Worm (Caenorhabditis elegans) whole organism, L2 larva: ENCODE measurements around the gene nhr-117.
A peak's percentile ranks its signal among the peaks of the same experiment; 100 is the strongest.

ENCODE experiments used
- C34F6.9 ChIP-seq: fragments of 150-350 bp; optimal IDR thresholded peaks from 2 replicates; lab custom pipeline; 2014; ENCODE audit warnings: missing biosample characterization, missing genetic modification characterization
- F13H6.1 ChIP-seq: sonication (generic microtip); optimal IDR thresholded peaks from 2 replicates; lab custom pipeline; 2016; ENCODE audit warnings: missing genetic modification characterization, missing compliant biosample characterization
- R02D3.7 ChIP-seq: fragments of 150-350 bp; optimal IDR thresholded peaks from 2 replicates; lab custom pipeline; 2014; ENCODE audit warnings: missing biosample characterization, missing genetic modification characterization
- ZK546.5 ChIP-seq: sonication (generic microtip); optimal IDR thresholded peaks from 2 replicates; lab custom pipeline; 2017; ENCODE audit warnings: missing biosample characterization, missing genetic modification characterization
- alr-1 ChIP-seq: fragments of 150-350 bp; optimal IDR thresholded peaks from 2 replicates; lab custom pipeline; 2014; ENCODE audit warnings: missing biosample characterization, missing genetic modification characterization
- aly-2 ChIP-seq: fragments of 150-350 bp; optimal IDR thresholded peaks from 2 replicates; lab custom pipeline; 2014; ENCODE audit warnings: missing biosample characterization, missing genetic modification characterization
- ceh-16 ChIP-seq: fragments of 150-350 bp; optimal IDR thresholded peaks from 2 replicates; lab custom pipeline; 2014; ENCODE audit warnings: missing biosample characterization, missing genetic modification characterization
- ceh-82 ChIP-seq: fragments of 150-350 bp; optimal IDR thresholded peaks from 2 replicates; lab custom pipeline; 2014; ENCODE audit warnings: missing biosample characterization, missing genetic modification characterization
- dmd-4 ChIP-seq: sonication (generic microtip); optimal IDR thresholded peaks from 2 replicates; lab custom pipeline; 2017; ENCODE audit warnings: missing biosample characterization, missing genetic modification characterization
- egl-27 ChIP-seq: sonication (generic microtip); optimal IDR thresholded peaks from 3 replicates; lab custom pipeline; 2017; ENCODE audit warnings: missing biosample characterization, missing genetic modification reagents, missing genetic modification characterization
- elt-3 ChIP-seq: sonication (generic microtip); optimal IDR thresholded peaks from 2 replicates; lab custom pipeline; 2017; ENCODE audit warnings: missing biosample characterization, missing genetic modification characterization
- fos-1 ChIP-seq: fragments of 150-350 bp; optimal IDR thresholded peaks from 2 replicates; lab custom pipeline; 2014; ENCODE audit warnings: missing biosample characterization, missing genetic modification characterization
- gmeb-1 ChIP-seq: fragments of 150-350 bp; optimal IDR thresholded peaks from 2 replicates; lab custom pipeline; 2014; ENCODE audit warnings: missing biosample characterization, missing genetic modification characterization
- lin-11 ChIP-seq: fragments of 150-350 bp; sonication (generic microtip); optimal IDR thresholded peaks from 2 replicates; lab custom pipeline; 2014; ENCODE audit warnings: missing biosample characterization, missing genetic modification characterization, inconsistent platforms, mixed read lengths
- lsy-2 ChIP-seq, 2 experiments: fragments of 150-350 bp in 1 of 2; sonication (generic microtip) in 1 of 2; optimal IDR thresholded peaks; 2 replicates each; lab custom pipeline; 2014 to 2017; ENCODE audit warnings: missing biosample characterization in 2 of 2, missing genetic modification characterization in 2 of 2
- mab-5 ChIP-seq: fragments of 150-350 bp; optimal IDR thresholded peaks from 2 replicates; lab custom pipeline; 2014; ENCODE audit warnings: missing biosample characterization, missing genetic modification characterization
- mdl-1 ChIP-seq, 2 experiments: fragments of 150-350 bp in 1 of 2; sonication (generic microtip) in 1 of 2; optimal IDR thresholded peaks; 2 replicates each; lab custom pipeline; 2017; ENCODE audit warnings: missing biosample characterization in 2 of 2, missing genetic modification characterization in 2 of 2
- nhr-10 ChIP-seq: sonication (generic microtip); optimal IDR thresholded peaks from 2 replicates; lab custom pipeline; 2017; ENCODE audit warnings: missing biosample characterization, missing genetic modification characterization
- nhr-11 ChIP-seq: fragments of 150-350 bp; optimal IDR thresholded peaks from 2 replicates; lab custom pipeline; 2014; ENCODE audit warnings: missing biosample characterization, missing genetic modification characterization
- nhr-12 ChIP-seq: fragments of 150-350 bp; optimal IDR thresholded peaks from 2 replicates; lab custom pipeline; 2014; ENCODE audit warnings: missing biosample characterization, missing genetic modification characterization
- nhr-129 ChIP-seq: fragments of 150-350 bp; optimal IDR thresholded peaks from 2 replicates; lab custom pipeline; 2014; ENCODE audit warnings: missing biosample characterization, missing genetic modification characterization
- nhr-237 ChIP-seq: fragments of 150-350 bp; optimal IDR thresholded peaks from 2 replicates; lab custom pipeline; 2014; ENCODE audit warnings: missing biosample characterization, missing genetic modification characterization
- nhr-25 ChIP-seq: fragments of 150-350 bp; sonication (generic microtip); optimal IDR thresholded peaks from 3 replicates; lab custom pipeline; 2014; ENCODE audit warnings: missing biosample characterization, missing genetic modification characterization
- nhr-77 ChIP-seq: fragments of 150-350 bp; optimal IDR thresholded peaks from 2 replicates; lab custom pipeline; 2014; ENCODE audit warnings: missing biosample characterization, missing genetic modification characterization
- sem-4 ChIP-seq: fragments of 150-350 bp; optimal IDR thresholded peaks from 2 replicates; lab custom pipeline; 2014; ENCODE audit warnings: missing biosample characterization, missing genetic modification reagents, missing genetic modification characterization
- skn-1 ChIP-seq: sonication (generic microtip); optimal IDR thresholded peaks from 2 replicates; lab custom pipeline; 2017; ENCODE audit warnings: missing biosample characterization, missing genetic modification characterization
- sma-3 ChIP-seq: sonication (generic microtip); optimal IDR thresholded peaks from 2 replicates; lab custom pipeline; 2016; ENCODE audit warnings: missing genetic modification reagents, missing genetic modification characterization, missing compliant biosample characterization
- snpc-4 ChIP-seq: fragments of 150-350 bp; optimal IDR thresholded peaks from 2 replicates; lab custom pipeline; 2014; ENCODE audit warnings: missing biosample characterization, missing genetic modification characterization
- unc-62 ChIP-seq: fragments of 150-350 bp; optimal IDR thresholded peaks from 2 replicates; lab custom pipeline; 2014; ENCODE audit warnings: missing biosample characterization, missing genetic modification reagents, missing genetic modification characterization
- zag-1 ChIP-seq: fragments of 150-350 bp; optimal IDR thresholded peaks from 2 replicates; lab custom pipeline; 2014; ENCODE audit warnings: missing biosample characterization, missing genetic modification characterization
- ztf-1 ChIP-seq: fragments of 200-800 bp; sonication (Bioruptor generic); conservative IDR thresholded peaks from 2 replicates; pipeline ENCODE4 v1.3.6; 2022; ENCODE audit warnings: missing genetic modification characterization, missing compliant biosample characterization
- ztf-11 ChIP-seq: sonication (generic microtip); optimal IDR thresholded peaks from 2 replicates; lab custom pipeline; 2017; ENCODE audit warnings: missing biosample characterization, missing genetic modification characterization
- ztf-4 ChIP-seq: fragments of 150-350 bp; optimal IDR thresholded peaks from 2 replicates; lab custom pipeline; 2014; ENCODE audit warnings: missing biosample characterization, missing genetic modification characterization

The nhr-117 gene

DNA sequence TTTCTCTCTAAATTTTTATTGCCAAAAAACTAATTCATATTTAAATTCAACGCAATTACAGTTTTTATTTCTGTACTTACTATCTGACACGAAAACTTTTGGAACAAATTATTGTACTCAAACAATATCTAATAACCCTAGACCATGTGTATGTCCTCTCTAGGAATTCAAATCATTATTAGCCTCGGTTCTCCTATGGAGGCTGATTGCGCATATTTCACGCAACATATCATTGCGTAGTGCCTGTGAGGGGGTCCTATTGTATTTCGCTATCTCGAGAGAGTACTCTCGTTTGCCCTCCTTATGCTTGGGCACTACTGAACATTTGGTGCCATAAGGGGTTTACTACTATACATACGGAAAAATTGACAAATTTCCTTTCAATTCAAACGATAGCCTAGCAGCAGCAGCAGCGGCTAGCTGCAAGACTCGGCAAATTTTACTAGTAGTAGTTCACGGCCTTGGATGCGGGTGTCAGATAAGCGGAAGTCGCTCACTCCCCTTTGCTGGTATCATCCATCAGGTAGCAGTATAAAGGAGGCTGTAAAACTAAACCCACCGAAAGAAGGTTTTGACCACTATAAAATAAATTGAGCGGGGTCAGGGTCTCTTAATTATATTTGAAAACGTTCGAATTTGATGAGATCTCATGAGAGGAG is 42.6 kb downstream of the nhr-117 start:
- peak; percentile 53 for TF ChIP-seq ceh-16 (tag; lab: Kevin White, UChicago)
- TF ChIP-seq ztf-11 (tag; lab: Kevin White, UChicago), result no peak
- TF ChIP-seq mab-5, result no peak
- TF ChIP-seq F13H6.1 (tag; lab: Kevin White, UChicago), result no peak
- no peak for TF ChIP-seq nhr-11 (tag; lab: Kevin White, UChicago)
- TF ChIP-seq sma-3, result no peak
- no peak for TF ChIP-seq aly-2 (tag; lab: Kevin White, UChicago)

DNA sequence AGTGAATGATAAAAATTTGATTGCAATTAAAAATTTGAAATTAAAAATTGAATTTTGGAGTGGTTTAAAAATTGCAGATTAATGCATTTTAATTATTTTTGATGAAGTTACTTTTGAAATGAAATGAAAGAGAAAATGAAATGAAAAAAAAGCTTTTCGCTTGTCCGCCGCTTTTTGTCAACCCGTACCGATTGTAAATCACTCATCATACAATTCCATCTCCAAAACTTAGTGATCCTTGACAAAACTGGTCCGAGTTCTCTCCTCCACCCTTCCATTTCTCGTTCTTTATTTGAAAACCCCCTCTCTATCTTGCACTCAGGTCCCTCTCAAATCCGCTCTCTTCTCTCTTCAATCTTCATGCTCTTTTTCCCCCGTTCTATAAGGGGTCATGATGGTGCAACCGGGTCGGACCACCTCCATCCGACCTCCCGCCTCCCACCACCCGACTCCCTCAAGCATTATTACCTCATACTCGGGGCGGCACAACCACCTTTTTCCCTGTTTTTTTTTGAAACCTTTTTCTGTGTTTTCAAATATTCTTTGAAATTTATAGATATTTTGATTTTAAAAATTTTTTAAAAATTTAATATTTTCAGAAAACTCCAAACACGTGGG is 44.1 kb downstream of the nhr-117 start:
- TF ChIP-seq nhr-25 (tag; lab: Kevin White, UChicago), result no peak
- TF ChIP-seq C34F6.9 (tag; lab: Kevin White, UChicago), result no peak
- no peak for TF ChIP-seq dmd-4 (tag; lab: Kevin White, UChicago)
- no peak for TF ChIP-seq ceh-82 (tag; lab: Kevin White, UChicago)
- no peak for TF ChIP-seq zag-1 (tag; lab: Kevin White, UChicago)
- TF ChIP-seq egl-27 (tag; lab: Kevin White, UChicago), result no peak
- no peak for TF ChIP-seq sem-4 (tag; lab: Kevin White, UChicago)
- TF ChIP-seq elt-3 (tag; lab: Kevin White, UChicago), result no peak
- no peak for TF ChIP-seq ztf-1 (GFP tag; lab: Robert Waterston, UW)
- no peak for TF ChIP-seq alr-1 (tag; lab: Kevin White, UChicago)
- no peak for TF ChIP-seq ZK546.5
- no peak for TF ChIP-seq snpc-4 (tag; lab: Kevin White, UChicago)

DNA sequence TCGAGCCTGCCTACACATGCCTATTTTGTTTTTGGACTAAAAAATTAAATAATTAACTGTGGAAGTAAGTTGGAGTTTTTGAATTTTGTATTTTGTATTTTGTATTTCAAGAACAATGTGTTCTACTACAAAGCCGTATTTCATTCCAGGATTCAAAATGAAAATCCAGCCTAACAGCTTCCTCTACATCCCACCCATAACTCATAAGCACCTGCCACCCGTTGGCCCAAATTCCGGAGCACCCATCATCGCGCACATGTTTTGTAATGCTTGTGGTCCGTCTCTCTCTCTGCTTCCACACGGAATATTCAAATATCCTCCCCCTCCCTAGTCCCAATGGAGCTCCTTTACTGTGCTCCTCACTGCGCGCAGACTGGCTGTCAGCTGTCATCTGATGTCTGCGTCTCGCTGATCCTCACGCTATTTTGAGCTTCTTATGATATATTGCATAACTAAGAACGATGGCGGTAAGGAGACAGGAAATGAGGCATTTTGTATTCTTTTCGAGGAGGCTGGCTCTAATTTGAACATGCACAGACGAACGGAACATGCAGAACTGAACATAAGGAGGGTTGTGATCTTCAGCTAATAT is 45.7 kb downstream of the nhr-117 start:
- TF ChIP-seq nhr-10 (tag; lab: Kevin White, UChicago) (no peak), mab-5 (peak; percentile 65), gmeb-1 (tag; lab: Kevin White, UChicago) (no peak), ceh-82 (tag; lab: Kevin White, UChicago) (no peak)

DNA sequence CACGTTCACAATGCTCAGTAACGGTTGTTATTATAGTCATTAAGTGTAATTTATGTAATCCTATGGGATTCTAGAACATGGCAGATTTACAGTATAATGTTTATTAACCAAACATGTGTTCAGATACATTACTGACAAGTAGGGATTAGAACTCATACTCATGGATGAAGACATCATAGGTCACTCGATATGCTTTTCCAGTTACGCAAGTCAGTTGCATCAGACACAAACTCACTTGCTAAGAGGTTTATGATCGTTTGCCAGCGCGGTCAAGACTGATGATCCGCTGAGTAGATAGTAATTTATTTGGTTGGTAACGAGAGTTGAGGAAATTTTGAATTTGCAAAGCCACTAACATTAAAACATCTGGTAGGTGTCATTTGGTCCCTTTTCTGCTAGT is 46.7 kb downstream of the nhr-117 start:
- no peak for TF ChIP-seq nhr-129 (tag; lab: Kevin White, UChicago)

DNA sequence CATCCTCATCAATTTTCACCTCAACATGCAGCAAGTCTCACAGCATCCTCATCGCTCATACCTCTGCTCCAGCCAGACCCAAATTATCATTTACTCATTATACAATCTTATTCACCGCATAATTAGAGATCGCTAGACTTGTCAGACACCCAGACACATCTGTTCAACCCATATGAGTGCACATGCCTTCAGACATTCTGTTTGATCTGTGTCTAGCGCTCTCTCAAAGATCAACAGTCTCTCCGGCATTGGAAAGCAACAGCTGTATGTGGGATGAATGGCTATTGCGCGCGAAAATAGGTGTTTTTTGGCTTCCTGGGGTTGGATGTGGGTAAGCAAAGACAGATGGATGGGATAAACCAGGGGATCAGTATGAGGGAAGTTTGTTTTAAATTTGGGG is 48.7 kb downstream of the nhr-117 start:
- TF ChIP-seq nhr-129 (tag; lab: Kevin White, UChicago) (no peak), lin-11 (no peak), mab-5 (no peak), R02D3.7 (tag; lab: Kevin White, UChicago) (no peak), gmeb-1 (tag; lab: Kevin White, UChicago) (no peak), unc-62 (no peak), nhr-25 (tag; lab: Kevin White, UChicago) (no peak), nhr-77 (tag; lab: Kevin White, UChicago) (no peak), ztf-4 (tag; lab: Kevin White, UChicago) (no peak), nhr-237 (tag; lab: Kevin White, UChicago) (no peak), ceh-82 (tag; lab: Kevin White, UChicago) (no peak), skn-1 (no peak), nhr-12 (tag; lab: Kevin White, UChicago) (no peak), fos-1 (tag; lab: Kevin White, UChicago) (no peak), mdl-1 (tag; optimal IDR thresholded peaks at IDR 0.05; lab: Kevin White, UChicago) (no peak), nhr-10 (tag; lab: Kevin White, UChicago) (no peak)

DNA sequence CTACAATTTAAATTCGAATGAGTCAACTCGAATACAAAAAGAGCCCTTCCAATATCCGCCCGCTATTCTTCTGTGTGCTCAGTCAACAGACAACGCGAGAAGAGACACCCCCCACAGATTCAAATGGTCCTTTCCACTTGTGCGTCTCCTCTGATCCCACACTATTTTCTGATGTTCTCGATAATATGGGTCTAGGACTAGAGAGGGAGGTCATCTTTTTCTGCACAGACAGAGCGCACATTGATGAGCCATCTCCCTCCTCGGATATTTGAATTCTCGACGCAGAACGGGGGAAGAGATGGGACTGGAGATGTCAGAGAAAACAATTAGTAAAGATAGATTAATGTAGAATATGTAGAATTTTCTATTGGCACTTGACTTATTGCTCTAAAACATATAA is 50.6 kb downstream of the nhr-117 start:
- no peak for TF ChIP-seq lsy-2 (tag; optimal IDR thresholded peaks at IDR 0.05; lab: Kevin White, UChicago)
- no peak for TF ChIP-seq snpc-4 (tag; lab: Kevin White, UChicago)
- TF ChIP-seq alr-1 (tag; lab: Kevin White, UChicago), result no peak
- TF ChIP-seq nhr-12 (tag; lab: Kevin White, UChicago), result no peak
- no peak for TF ChIP-seq egl-27 (tag; lab: Kevin White, UChicago)
- no peak for TF ChIP-seq nhr-77 (tag; lab: Kevin White, UChicago)
- TF ChIP-seq nhr-25 (tag; lab: Kevin White, UChicago), result no peak
- no peak for TF ChIP-seq nhr-11 (tag; lab: Kevin White, UChicago)
